Fruit fly (Drosophila melanogaster) whole organism, adult: ENCODE data around the gene Mct1.

Source experiments
- CG11617 ChIP-seq: fragments of 200-800 bp; sonication (Bioruptor generic); optimal IDR thresholded peaks from 2 replicates; lab custom pipeline; 2017; ENCODE audit warnings: mild to moderate bottlenecking, missing biosample characterization, missing genetic modification reagents, missing genetic modification characterization
- CG12768 ChIP-seq: fragments of 200-800 bp; sonication (Bioruptor generic); optimal IDR thresholded peaks from 2 replicates; lab custom pipeline; 2017; ENCODE audit warnings: missing biosample characterization, missing genetic modification characterization, mild to moderate bottlenecking, moderate library complexity, missing genetic modification reagents
- CG14711 ChIP-seq: fragments of 200-800 bp; sonication (Bioruptor generic); optimal IDR thresholded peaks from 2 replicates; lab custom pipeline; 2018; ENCODE audit warnings: missing biosample characterization, mild to moderate bottlenecking, missing genetic modification characterization, moderate library complexity
- CG1620 ChIP-seq: fragments of 200-800 bp; sonication (Bioruptor generic); optimal IDR thresholded peaks from 2 replicates; lab custom pipeline; 2016; ENCODE audit warnings: missing biosample characterization, missing genetic modification characterization
- CG33017 ChIP-seq: fragments of 200-800 bp; sonication (Bioruptor generic); optimal IDR thresholded peaks from 2 replicates; lab custom pipeline; 2018; ENCODE audit warnings: missing biosample characterization, mild to moderate bottlenecking, missing genetic modification characterization, moderate library complexity
- CG5204 ChIP-seq: fragments of 200-800 bp; sonication (Bioruptor generic); optimal IDR thresholded peaks from 2 replicates; lab custom pipeline; 2016; ENCODE audit warnings: missing biosample characterization, missing genetic modification characterization
- CG7045 ChIP-seq: fragments of 200-800 bp; sonication (Bioruptor generic); optimal IDR thresholded peaks from 2 replicates; lab custom pipeline; 2017; ENCODE audit warnings: missing biosample characterization, mild to moderate bottlenecking, missing genetic modification characterization
- CG7101 ChIP-seq: fragments of 200-800 bp; sonication (Bioruptor generic); optimal IDR thresholded peaks from 2 replicates; lab custom pipeline; 2018; ENCODE audit warnings: missing biosample characterization, mild to moderate bottlenecking, missing genetic modification characterization, moderate library complexity
- Clk ChIP-seq: fragments of 200-800 bp; sonication (Bioruptor generic); optimal IDR thresholded peaks from 2 replicates; lab custom pipeline; 2017; ENCODE audit warnings: missing biosample characterization, missing genetic modification characterization
- Crg-1 ChIP-seq: fragments of 200-800 bp; sonication (Bioruptor generic); optimal IDR thresholded peaks from 2 replicates; lab custom pipeline; 2016; ENCODE audit warnings: missing biosample characterization, missing genetic modification characterization
- Hr96 ChIP-seq: fragments of 200-800 bp; sonication (Bioruptor generic); optimal IDR thresholded peaks from 2 replicates; lab custom pipeline; 2016; ENCODE audit warnings: missing biosample characterization, missing genetic modification characterization
- Mnt ChIP-seq: fragments of 200-800 bp; sonication (Bioruptor generic); optimal IDR thresholded peaks from 2 replicates; lab custom pipeline; 2016; ENCODE audit warnings: missing biosample characterization, mild to moderate bottlenecking, missing genetic modification characterization
- bab1 ChIP-seq: fragments of 200-800 bp; sonication (Bioruptor generic); optimal IDR thresholded peaks from 3 replicates; lab custom pipeline; 2019; ENCODE audit warnings: missing biosample characterization, mild to moderate bottlenecking, missing genetic modification characterization, moderate library complexity
- cic ChIP-seq: fragments of 200-800 bp; sonication (Bioruptor generic); optimal IDR thresholded peaks from 2 replicates; lab custom pipeline; 2017; ENCODE audit warnings: missing biosample characterization, mild to moderate bottlenecking, missing genetic modification characterization, moderate library complexity
- cnc ChIP-seq, 2 experiments: fragments of >200 bp; optimal IDR thresholded peaks; 2 replicates each; lab custom pipeline; 2017
- kay ChIP-seq: fragments of 200-800 bp; sonication (Bioruptor generic); peaks from one replicate; lab custom pipeline; 2016; ENCODE audit warnings: missing biosample characterization, missing genetic modification characterization, borderline replicate concordance
- ovo ChIP-seq: fragments of 200-800 bp; sonication (Bioruptor generic); optimal IDR thresholded peaks from 2 replicates; lab custom pipeline; 2016; ENCODE audit warnings: missing biosample characterization, missing genetic modification characterization
- pad ChIP-seq: fragments of 200-800 bp; sonication (Bioruptor generic); optimal IDR thresholded peaks from 3 replicates; lab custom pipeline; 2017; ENCODE audit warnings: missing biosample characterization, missing genetic modification characterization, mild to moderate bottlenecking, moderate library complexity, missing genetic modification reagents
- tj ChIP-seq: fragments of 200-800 bp; sonication (Bioruptor generic); optimal IDR thresholded peaks from 3 replicates; lab custom pipeline; 2017; ENCODE audit warnings: missing biosample characterization, mild to moderate bottlenecking, missing genetic modification characterization, moderate library complexity
- toe ChIP-seq: fragments of 200-800 bp; sonication (Bioruptor generic); optimal IDR thresholded peaks from 2 replicates; lab custom pipeline; 2016; ENCODE audit warnings: missing biosample characterization, missing genetic modification characterization

The Mct1 gene

dm6 chrX:2149478-2149877 is 39.5 kb upstream of the Mct1 start, which contains the start of gene bcn92:
Gene bcn92, minus strand, starts transcription at chrX:2149647.
- TF ChIP-seq bab1 (GFP tag; lab: Kevin White, UChicago) (peak; percentile 57), Mnt (GFP tag; lab: Kevin White, UChicago) (peak; percentile 92), CG33017 (tag; lab: Kevin White, UChicago) (no peak), CG14711 (tag; lab: Kevin White, UChicago) (peak; percentile 53), Crg-1 (peak; percentile 30), CG7101 (tag; lab: Kevin White, UChicago) (peak; percentile 44), CG11617 (GFP tag; lab: Kevin White, UChicago) (peak; percentile 48), CG1620 (GFP tag; lab: Kevin White, UChicago) (peak; percentile 55), ovo (GFP tag; lab: Kevin White, UChicago) (peak; percentile 10), toe (GFP tag; lab: Kevin White, UChicago) (peak; percentile 42), cnc (optimal IDR thresholded peaks at IDR 0.05; lab: Kevin White, UChicago) (no peak), tj (GFP tag; lab: Kevin White, UChicago) (peak; percentile 17), Hr96 (GFP tag; lab: Kevin White, UChicago) (no peak), pad (GFP tag; lab: Kevin White, UChicago) (no peak)

DNA sequence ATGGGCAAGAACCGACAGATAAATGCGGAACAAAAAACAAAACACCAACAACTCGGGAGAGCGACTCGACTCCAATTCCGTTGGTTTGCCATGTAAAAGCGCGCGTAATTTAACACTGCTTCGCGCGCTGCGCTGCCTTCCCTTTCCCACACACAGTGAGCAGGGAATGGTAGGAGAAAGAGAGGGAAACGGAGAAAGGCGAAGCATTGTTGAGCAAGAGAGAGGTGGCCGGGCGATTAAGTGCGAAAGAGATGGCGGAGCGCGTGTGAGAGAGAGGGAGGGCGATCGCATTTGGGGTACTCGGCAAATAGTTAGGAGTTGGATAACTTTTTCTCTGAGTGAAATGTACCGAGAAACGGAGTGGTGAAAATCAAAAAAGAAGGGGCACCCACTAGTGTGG is 33.1 kb upstream of the Mct1 start:
- TF ChIP-seq CG1620 (GFP tag; lab: Kevin White, UChicago), result no peak
- peak; percentile 14 for TF ChIP-seq Mnt (GFP tag; lab: Kevin White, UChicago)
- TF ChIP-seq pad (GFP tag; lab: Kevin White, UChicago), result peak; percentile 91
- TF ChIP-seq tj (GFP tag; lab: Kevin White, UChicago), result peak; percentile 62
- no peak for TF ChIP-seq CG14711 (tag; lab: Kevin White, UChicago)
- peak; percentile 4 for TF ChIP-seq CG7101 (tag; lab: Kevin White, UChicago)
- TF ChIP-seq Crg-1, result no peak

dm6 chrX:2157929-2158610 is 30.9 kb upstream of the Mct1 start:
- TF ChIP-seq CG7101 (tag; lab: Kevin White, UChicago) (no peak), pad (GFP tag; lab: Kevin White, UChicago) (peak; percentile 25), tj (GFP tag; lab: Kevin White, UChicago) (peak; percentile 86), CG14711 (tag; lab: Kevin White, UChicago) (no peak), Mnt (GFP tag; lab: Kevin White, UChicago) (peak; percentile 31), kay (GFP tag; lab: Kevin White, UChicago) (no peak), Clk (GFP tag; lab: Kevin White, UChicago) (no peak)

DNA sequence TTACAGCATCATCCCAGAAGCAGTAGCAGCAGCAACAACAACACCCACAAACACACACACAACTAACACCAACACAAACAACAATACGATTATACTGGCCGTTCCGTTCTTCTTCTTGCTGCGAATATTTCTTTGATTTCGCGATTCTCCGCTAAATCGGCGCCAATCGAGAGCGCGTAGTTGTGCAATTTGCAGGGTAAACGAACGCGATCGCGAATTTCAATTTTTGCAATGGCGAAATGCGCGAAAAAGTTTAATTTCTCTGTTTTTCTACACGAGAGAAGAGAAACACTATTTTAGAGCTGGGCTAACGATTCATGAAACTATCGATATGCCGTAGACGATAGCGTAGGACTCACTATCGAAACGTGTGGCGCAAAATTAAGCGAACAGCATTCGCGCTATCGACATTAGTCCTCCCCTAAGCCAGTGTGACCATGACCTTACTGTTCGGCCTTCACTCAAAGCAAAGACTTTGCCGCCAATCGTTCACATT is 30.3 kb upstream of the Mct1 start, which contains the start of gene wapl:
Gene wapl (minus strand): TSS at position 316 of the 496 bp plus-strand sequence.
- no peak for TF ChIP-seq cnc (optimal IDR thresholded peaks at IDR 0.05; lab: Kevin White, UChicago)
- peak; percentile 79 for TF ChIP-seq bab1 (GFP tag; lab: Kevin White, UChicago)
- TF ChIP-seq Mnt (GFP tag; lab: Kevin White, UChicago), result peak; percentile 61
- TF ChIP-seq CG1620 (GFP tag; lab: Kevin White, UChicago), result peak; percentile 47
- TF ChIP-seq ovo (GFP tag; lab: Kevin White, UChicago), result no peak
- no peak for TF ChIP-seq CG12768 (GFP tag; lab: Kevin White, UChicago)
- no peak for TF ChIP-seq kay (GFP tag; lab: Kevin White, UChicago)
- no peak for TF ChIP-seq Clk (GFP tag; lab: Kevin White, UChicago)
- TF ChIP-seq cic (GFP tag; lab: Kevin White, UChicago), result no peak
- peak; percentile 34 for TF ChIP-seq CG14711 (tag; lab: Kevin White, UChicago)
- no peak for TF ChIP-seq Hr96 (GFP tag; lab: Kevin White, UChicago)
- peak; percentile 11 for TF ChIP-seq Crg-1
- TF ChIP-seq CG7101 (tag; lab: Kevin White, UChicago), result peak; percentile 27
- no peak for TF ChIP-seq CG33017 (tag; lab: Kevin White, UChicago)
- TF ChIP-seq tj (GFP tag; lab: Kevin White, UChicago), result no peak
- TF ChIP-seq CG11617 (GFP tag; lab: Kevin White, UChicago), result no peak
- no peak for TF ChIP-seq toe (GFP tag; lab: Kevin White, UChicago)
- no peak for TF ChIP-seq CG5204 (GFP tag; lab: Kevin White, UChicago)
- TF ChIP-seq pad (GFP tag; lab: Kevin White, UChicago), result peak; percentile 16
- no peak for TF ChIP-seq CG7045

DNA sequence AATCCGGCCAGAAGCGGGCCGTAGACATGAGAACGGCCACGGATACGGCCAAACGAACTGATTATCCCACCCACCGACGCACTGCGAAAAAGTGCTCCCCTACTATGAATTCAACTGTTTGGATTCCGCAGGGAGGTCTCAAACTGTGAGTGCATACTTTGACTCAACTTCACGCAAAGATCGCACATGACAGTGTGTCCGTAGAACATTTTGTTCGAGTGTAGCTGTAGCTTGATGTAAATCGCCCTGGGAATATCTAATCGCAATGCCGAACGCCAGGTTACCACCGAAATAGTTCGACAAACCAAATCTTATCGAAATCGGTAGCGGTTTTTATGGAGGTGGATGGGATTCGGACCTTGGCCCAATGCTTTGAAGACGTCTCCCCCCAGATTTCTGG is 28.0 kb upstream of the Mct1 start:
- TF ChIP-seq cnc (optimal IDR thresholded peaks at IDR 0.05; lab: Kevin White, UChicago) (no peak), CG7045 (no peak), tj (GFP tag; lab: Kevin White, UChicago) (no peak), CG5204 (GFP tag; lab: Kevin White, UChicago) (no peak), CG33017 (tag; lab: Kevin White, UChicago) (no peak), CG12768 (GFP tag; lab: Kevin White, UChicago) (no peak), Mnt (GFP tag; lab: Kevin White, UChicago) (no peak), Hr96 (GFP tag; lab: Kevin White, UChicago) (no peak), CG1620 (GFP tag; lab: Kevin White, UChicago) (no peak), CG14711 (tag; lab: Kevin White, UChicago) (no peak), CG7101 (tag; lab: Kevin White, UChicago) (no peak), CG11617 (GFP tag; lab: Kevin White, UChicago) (no peak), Clk (GFP tag; lab: Kevin White, UChicago) (no peak), Crg-1 (no peak), ovo (GFP tag; lab: Kevin White, UChicago) (no peak), bab1 (GFP tag; lab: Kevin White, UChicago) (no peak)
